Worm (Caenorhabditis elegans) whole organism, young adult: ENCODE data around the gene B0403.5.

Experiments
- F23B12.7 ChIP-seq: sonication (generic microtip); optimal IDR thresholded peaks from 2 replicates; lab custom pipeline; 2017; ENCODE audit warnings: missing genetic modification characterization, mild to moderate bottlenecking, missing compliant biosample characterization, antibody characterized with exemption, moderate library complexity; ENCODE audit not compliant: insufficient read depth
- F39B2.1 ChIP-seq: fragments of 200-800 bp; sonication (Bioruptor generic); IDR thresholded peaks from 2 replicates; pipeline ENCODE4 v1.3.6; 2022; ENCODE audit warnings: missing genetic modification reagents, missing genetic modification characterization, missing compliant biosample characterization
- F57A8.1 ChIP-seq: fragments of 200-800 bp; sonication (Bioruptor generic); optimal IDR thresholded peaks from 2 replicates; lab custom pipeline; 2018; ENCODE audit warnings: mild to moderate bottlenecking, missing genetic modification characterization, moderate library complexity, missing compliant biosample characterization
- F57C9.4 ChIP-seq: sonication (generic microtip); optimal IDR thresholded peaks from 2 replicates; lab custom pipeline; 2017; ENCODE audit warnings: mild to moderate bottlenecking, missing genetic modification characterization, missing compliant biosample characterization
- K12H6.12 ChIP-seq: fragments of 200-800 bp; sonication (Bioruptor generic); optimal IDR thresholded peaks from 2 replicates; lab custom pipeline; 2018; ENCODE audit warnings: mild to moderate bottlenecking, missing genetic modification characterization, missing compliant biosample characterization
- die-1 ChIP-seq: sonication (generic microtip); optimal IDR thresholded peaks from 2 replicates; lab custom pipeline; 2016; ENCODE audit warnings: missing genotype, mild to moderate bottlenecking, missing genetic modification characterization, missing compliant biosample characterization
- egl-18 ChIP-seq: fragments of 200-800 bp; sonication (Bioruptor generic); IDR thresholded peaks from 2 replicates; pipeline ENCODE4 v1.3.6; 2022; ENCODE audit warnings: missing genetic modification reagents, missing genetic modification characterization, missing compliant biosample characterization
- nhr-90 ChIP-seq: sonication (generic microtip); optimal IDR thresholded peaks from 2 replicates; lab custom pipeline; 2016; ENCODE audit warnings: missing genotype, mild to moderate bottlenecking, missing genetic modification characterization, missing compliant biosample characterization
- zfh-2 ChIP-seq: fragments of 200-800 bp; sonication (Bioruptor generic); conservative IDR thresholded peaks from 2 replicates; pipeline ENCODE4 v1.3.6; 2022; ENCODE audit warnings: missing genetic modification reagents, missing genetic modification characterization, missing compliant biosample characterization

ce11 chrX:7035937-7036336, 21.6 kb upstream of the B0403.5 start, which contains the start of gene cest-19:
- no peak for TF ChIP-seq nhr-90 (tag; lab: Kevin White, UChicago)
- TF ChIP-seq F57A8.1 (GFP tag; lab: Kevin White, UChicago), result no peak
- no peak for TF ChIP-seq F39B2.1
- no peak for TF ChIP-seq F23B12.7 (tag; lab: Kevin White, UChicago)
- TF ChIP-seq F57C9.4, result no peak
- no peak for TF ChIP-seq egl-18
- TF ChIP-seq zfh-2 (GFP tag; lab: Robert Waterston, UW), result no peak
- TF ChIP-seq K12H6.12, result no peak
- TF ChIP-seq die-1 (tag; lab: Kevin White, UChicago), result no peak
